Worm (Caenorhabditis elegans): Measurements from ENCODE around the gene R12B2.6.

R12B2.6 gene

ce11 chrIII:5798747-5799146, 35.2 kb downstream of the R12B2.6 start, which contains the start of gene ceh-10:
Gene ceh-10 (plus strand): TSS chrIII:5799047.
- TF ChIP-seq scrt-1 (GFP tag; IDR thresholded peaks at IDR 0.05) (no peak), B0310.2 (tag; optimal IDR thresholded peaks at IDR 0.05) (no peak), hmg-4 (GFP tag; optimal IDR thresholded peaks at IDR 0.05) (no peak), F13C5.2 (tag; optimal IDR thresholded peaks at IDR 0.05) (no peak), hmbx-1 (tag; optimal IDR thresholded peaks at IDR 0.05) (no peak), flt-1 (GFP tag; IDR thresholded peaks at IDR 0.05) (no peak), hnd-1 (tag; optimal IDR thresholded peaks at IDR 0.05) (no peak)

DNA sequence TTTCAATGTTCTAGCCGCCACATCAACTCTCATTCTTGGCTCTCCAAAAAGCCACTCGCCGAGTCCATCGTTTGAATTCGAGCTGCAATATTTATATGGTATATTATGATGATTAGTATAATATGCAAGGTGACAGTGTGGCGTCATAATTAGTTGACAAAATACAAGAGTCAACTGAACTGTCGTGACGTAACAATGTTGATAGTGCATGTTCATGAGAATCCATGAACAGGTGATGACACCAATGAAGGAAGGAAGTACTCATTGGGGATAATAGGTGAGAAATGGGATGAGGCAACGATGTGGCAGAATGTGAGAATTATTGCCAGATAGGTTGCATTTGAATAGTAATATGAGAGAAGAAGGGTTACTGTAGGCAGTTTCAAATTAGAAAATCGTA, 39.0 kb downstream of the R12B2.6 start:
- TF ChIP-seq flt-1 (GFP tag; IDR thresholded peaks at IDR 0.05) (no peak), hmg-4 (GFP tag; optimal IDR thresholded peaks at IDR 0.05) (no peak), F13C5.2 (tag; optimal IDR thresholded peaks at IDR 0.05) (no peak), ets-7 (tag; optimal IDR thresholded peaks at IDR 0.05) (no peak), aly-1 (tag; optimal IDR thresholded peaks at IDR 0.05) (no peak), tbx-37 (GFP tag; conservative IDR thresholded peaks at IDR 0.05) (no peak), tbx-11 (GFP tag; IDR thresholded peaks at IDR 0.05) (no peak), ama-1 (optimal IDR thresholded peaks at IDR 0.05) (no peak), scrt-1 (GFP tag; IDR thresholded peaks at IDR 0.05) (no peak), B0310.2 (tag; optimal IDR thresholded peaks at IDR 0.05) (no peak), hmbx-1 (tag; optimal IDR thresholded peaks at IDR 0.05) (no peak), pes-1 (GFP tag; IDR thresholded peaks at IDR 0.05) (no peak), ceh-13 (GFP tag; optimal IDR thresholded peaks at IDR 0.05) (no peak), hnd-1 (tag; optimal IDR thresholded peaks at IDR 0.05) (no peak)

DNA sequence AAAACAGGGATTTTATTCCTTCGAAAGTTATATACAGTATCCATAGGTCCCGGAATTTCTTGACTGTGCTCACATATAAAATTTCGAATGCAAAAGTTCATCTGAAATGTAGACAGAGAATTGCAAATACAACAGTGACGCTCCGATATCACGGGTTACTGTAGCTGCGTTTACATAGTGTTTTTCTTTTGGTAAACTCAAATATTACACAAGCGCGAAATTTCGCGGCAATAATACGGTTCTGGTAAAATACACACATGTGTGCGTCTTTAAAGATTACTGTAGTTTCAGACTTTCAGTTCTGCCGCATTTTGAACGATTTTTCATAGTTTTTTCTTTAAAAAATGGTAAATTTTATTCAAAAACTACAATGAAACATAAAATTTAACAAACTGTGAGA, 43.4 kb downstream of the R12B2.6 start, which contains the start of gene rev-3:
TSS of gene rev-3 (minus strand) at position 101 of the 400 bp plus-strand sequence.
- no peak for TF ChIP-seq F13C5.2 (tag; optimal IDR thresholded peaks at IDR 0.05)
- no peak for TF ChIP-seq sea-1 (GFP tag; conservative IDR thresholded peaks at IDR 0.05)
- TF ChIP-seq tra-4 (tag; optimal IDR thresholded peaks at IDR 0.05) = no peak
- TF ChIP-seq ama-1 (optimal IDR thresholded peaks at IDR 0.05) = no peak
- TF ChIP-seq ets-7 (tag; optimal IDR thresholded peaks at IDR 0.05) = no peak
- TF ChIP-seq ceh-36 (tag; optimal IDR thresholded peaks at IDR 0.05) = no peak
- TF ChIP-seq scrt-1 (GFP tag; IDR thresholded peaks at IDR 0.05) = no peak
- TF ChIP-seq hnd-1 (tag; optimal IDR thresholded peaks at IDR 0.05) = no peak
- TF ChIP-seq flt-1 (GFP tag; IDR thresholded peaks at IDR 0.05) = no peak
- TF ChIP-seq aly-1 (tag; optimal IDR thresholded peaks at IDR 0.05) = no peak
- no peak for TF ChIP-seq tbx-37 (GFP tag; conservative IDR thresholded peaks at IDR 0.05)
- TF ChIP-seq B0310.2 (tag; optimal IDR thresholded peaks at IDR 0.05) = no peak
- TF ChIP-seq hmg-4 (GFP tag; optimal IDR thresholded peaks at IDR 0.05) = no peak
- TF ChIP-seq pes-1 (GFP tag; IDR thresholded peaks at IDR 0.05) = no peak
- no peak for TF ChIP-seq ceh-13 (GFP tag; optimal IDR thresholded peaks at IDR 0.05)
- TF ChIP-seq tbx-11 (GFP tag; IDR thresholded peaks at IDR 0.05) = no peak

DNA sequence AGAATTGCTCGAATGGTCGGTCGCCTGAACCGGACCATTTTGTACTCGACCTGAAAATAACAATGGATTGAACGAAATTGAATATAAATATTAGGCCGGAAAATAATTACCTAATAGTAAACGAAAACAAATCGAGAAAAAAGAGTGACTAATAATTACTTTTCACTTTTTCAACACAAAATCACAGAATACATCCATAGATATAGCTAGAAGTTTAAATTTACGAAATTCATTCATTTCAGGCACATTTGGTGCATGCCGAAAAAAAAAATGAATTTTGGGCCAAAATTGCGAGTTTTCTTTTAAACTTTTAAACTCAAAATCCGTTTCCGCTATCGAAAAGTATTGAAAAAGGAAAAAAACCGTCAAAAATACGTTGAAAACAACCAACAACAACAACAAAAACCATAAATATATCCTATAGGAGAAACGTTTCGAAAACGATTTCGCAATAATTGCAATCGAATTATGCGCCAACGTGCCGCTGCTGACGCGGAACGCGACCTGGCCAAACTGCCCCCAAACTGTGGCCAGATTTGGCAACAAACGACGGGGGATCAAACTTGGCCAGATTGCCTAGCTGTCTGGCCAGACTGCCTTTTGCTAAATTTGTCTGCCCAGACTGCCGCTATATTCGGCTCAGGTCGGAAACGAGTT, 48.6 kb downstream of the R12B2.6 start, which contains the start of gene Y37B11A.3:
TSS of gene Y37B11A.3 (minus strand) at position 51 of the 657 bp plus-strand sequence.
- no peak for TF ChIP-seq tbx-37 (GFP tag; conservative IDR thresholded peaks at IDR 0.05)
